Fruit fly (Drosophila melanogaster): ENCODE measurements around the gene IntS12.
A peak's percentile ranks its signal among the peaks of the same experiment; 100 is the strongest.

IntS12 gene

dm6 chr3R:26867457-26868044 is 4.4 kb downstream of the IntS12 start (continued):
- TF ChIP-seq ERR (GFP tag; optimal IDR thresholded peaks at IDR 0.05) = no peak
- no peak for TF ChIP-seq CG7745 (tag; optimal IDR thresholded peaks at IDR 0.05)
- TF ChIP-seq CG1647 (GFP tag; optimal IDR thresholded peaks at IDR 0.05) = no peak
- TF ChIP-seq CG4424 (GFP tag; optimal IDR thresholded peaks at IDR 0.05) = no peak
- no peak for TF ChIP-seq CG4707 (GFP tag; optimal IDR thresholded peaks at IDR 0.05)
- no peak for TF ChIP-seq CG4360 (GFP tag; IDR thresholded peaks at IDR 0.05)
- TF ChIP-seq Ets65A (GFP tag) = no peak
- TF ChIP-seq gsb (GFP tag; IDR thresholded peaks at IDR 0.05) = no peak
- no peak for TF ChIP-seq exex (tag; optimal IDR thresholded peaks at IDR 0.05)
- no peak for TF ChIP-seq CG18476 (GFP tag; optimal IDR thresholded peaks at IDR 0.05)
- no peak for TF ChIP-seq CG6175 (GFP tag; IDR thresholded peaks at IDR 0.05)
- TF ChIP-seq gfzf (GFP tag; optimal IDR thresholded peaks at IDR 0.05) = no peak
- TF ChIP-seq ftz-f1 (GFP tag; optimal IDR thresholded peaks at IDR 0.05) = no peak
- TF ChIP-seq wek (GFP tag; optimal IDR thresholded peaks at IDR 0.05) = no peak
- TF ChIP-seq Xrp1 (GFP tag; IDR thresholded peaks at IDR 0.05) = no peak; the same call in 1 of the 2 replicates
- TF ChIP-seq dm (GFP tag; optimal IDR thresholded peaks at IDR 0.05) = no peak
- TF ChIP-seq insv (GFP tag; optimal IDR thresholded peaks at IDR 0.05) = peak in 1 of 2 experiments; percentile 49
- no peak for TF ChIP-seq ac (GFP tag; optimal IDR thresholded peaks at IDR 0.05)
- TF ChIP-seq her (GFP tag; optimal IDR thresholded peaks at IDR 0.05) = no peak
- TF ChIP-seq CG4328 (GFP tag; optimal IDR thresholded peaks at IDR 0.05) = no peak
- TF ChIP-seq CG17829 (tag; optimal IDR thresholded peaks at IDR 0.05) = peak; percentile 16
- TF ChIP-seq Atf-2 (GFP tag; optimal IDR thresholded peaks at IDR 0.05) = no peak
- peak; percentile 8 for TF ChIP-seq Hmx (GFP tag; optimal IDR thresholded peaks at IDR 0.05)
- TF ChIP-seq corto (GFP tag; optimal IDR thresholded peaks at IDR 0.05) = no peak
- TF ChIP-seq CG10267 (tag; optimal IDR thresholded peaks at IDR 0.05) = no peak
- no peak for TF ChIP-seq CG13894 (tag; optimal IDR thresholded peaks at IDR 0.05)
- no peak for TF ChIP-seq CG31224 (GFP tag; IDR thresholded peaks at IDR 0.05)
- no peak for TF ChIP-seq eyg (GFP tag; optimal IDR thresholded peaks at IDR 0.05)
- TF ChIP-seq tna (GFP tag; IDR thresholded peaks at IDR 0.05; ENCODE audit: partially characterized antibody) = no peak
- no peak for TF ChIP-seq unc-4 (GFP tag; IDR thresholded peaks at IDR 0.05; ENCODE audit: partially characterized antibody)
- no peak for TF ChIP-seq pzg (GFP tag; optimal IDR thresholded peaks at IDR 0.05)
- TF ChIP-seq Bgb (GFP tag; IDR thresholded peaks at IDR 0.05; ENCODE audit: partially characterized antibody) = 0 out of 2 replicates have a peak, but pooled peaks have one; percentile 8
- peak; percentile 36 for TF ChIP-seq HHEX (GFP tag; optimal IDR thresholded peaks at IDR 0.05)
- TF ChIP-seq CG11723 (GFP tag; optimal IDR thresholded peaks at IDR 0.05) = no peak
- no peak for TF ChIP-seq ind (GFP tag; optimal IDR thresholded peaks at IDR 0.05)
- peak; percentile 37; the same call in 1 of the 2 replicates for TF ChIP-seq seq (GFP tag; IDR thresholded peaks at IDR 0.05)
- TF ChIP-seq ro (GFP tag; IDR thresholded peaks at IDR 0.05) = no peak
- TF ChIP-seq CG15269 (tag; optimal IDR thresholded peaks at IDR 0.05) = no peak
- peak; percentile 71 for TF ChIP-seq Dp (GFP tag; optimal IDR thresholded peaks at IDR 0.05)
- no peak for TF ChIP-seq Dll (GFP tag; IDR thresholded peaks at IDR 0.05; ENCODE audit: partially characterized antibody)
- no peak for TF ChIP-seq NFAT (GFP tag; IDR thresholded peaks at IDR 0.05)
- TF ChIP-seq ci (GFP tag; IDR thresholded peaks at IDR 0.05) = peak; percentile 49; the same call in 1 of the 3 replicates
- TF ChIP-seq H15 (GFP tag; IDR thresholded peaks at IDR 0.05) = no peak
- no peak for TF ChIP-seq CG10543 (GFP tag; optimal IDR thresholded peaks at IDR 0.05)
- TF ChIP-seq tgo (GFP tag; IDR thresholded peaks at IDR 0.05) = no peak
- no peak for TF ChIP-seq crp (GFP tag; optimal IDR thresholded peaks at IDR 0.05)
- no peak for TF ChIP-seq oc (tag; optimal IDR thresholded peaks at IDR 0.05)
- TF ChIP-seq CG17328 (GFP tag; IDR thresholded peaks at IDR 0.05) = 0 out of 2 replicates have a peak, but pooled peaks have one; percentile 26
- no peak for TF ChIP-seq vfl (GFP tag; optimal IDR thresholded peaks at IDR 0.05)
- no peak for TF ChIP-seq CG7556 (GFP tag; optimal IDR thresholded peaks at IDR 0.05)

Data from whole organism, embryonic.